Fruit fly (Drosophila melanogaster) whole organism, embryonic: ENCODE measurements around the gene Cht2.

ENCODE experiments used
- B-H2 ChIP-seq: fragments of 200-800 bp; sonication (Bioruptor generic); optimal IDR thresholded peaks from 2 replicates; lab custom pipeline; 2018; ENCODE audit warnings: missing biosample characterization, mild to moderate bottlenecking, missing genetic modification characterization
- Bgb ChIP-seq: fragments of 200-800 bp; sonication (Bioruptor generic); IDR thresholded peaks from 2 replicates; pipeline ENCODE4 v1.3.6; 2022; ENCODE audit warnings: missing biosample characterization, missing genetic modification characterization; ENCODE audit not compliant: partially characterized antibody
- CG10147 ChIP-seq: fragments of 200-800 bp; sonication (Bioruptor generic); optimal IDR thresholded peaks from 2 replicates; lab custom pipeline; 2019; ENCODE audit warnings: missing biosample characterization, mild to moderate bottlenecking, missing genetic modification characterization, moderate library complexity
- CG10267 ChIP-seq: fragments of 200-800 bp; sonication (Bioruptor generic); optimal IDR thresholded peaks from 2 replicates; lab custom pipeline; 2018; ENCODE audit warnings: missing biosample characterization, mild to moderate bottlenecking, missing genetic modification characterization, moderate library complexity
- CG11723 ChIP-seq: fragments of 200-800 bp; sonication (Bioruptor generic); optimal IDR thresholded peaks from 2 replicates; lab custom pipeline; 2017; ENCODE audit warnings: missing biosample characterization, mild to moderate bottlenecking, missing genetic modification characterization
- CG12104 ChIP-seq: fragments of 200-800 bp; sonication (Bioruptor generic); optimal IDR thresholded peaks from 3 replicates; lab custom pipeline; 2016; ENCODE audit warnings: missing biosample characterization, missing genetic modification characterization
- CG14667 ChIP-seq: fragments of 200-800 bp; sonication (Bioruptor generic); IDR thresholded peaks from 2 replicates; pipeline ENCODE4 v1.3.6; 2022; ENCODE audit warnings: missing biosample characterization, missing genetic modification characterization
- CG15696 ChIP-seq: fragments of 200-800 bp; sonication (Bioruptor generic); optimal IDR thresholded peaks from 2 replicates; lab custom pipeline; 2019; ENCODE audit warnings: missing biosample characterization, mild to moderate bottlenecking, missing genetic modification characterization, moderate library complexity
- CG16815 ChIP-seq: fragments of 200-800 bp; sonication (Bioruptor generic); optimal IDR thresholded peaks from 3 replicates; lab custom pipeline; 2017; ENCODE audit warnings: missing biosample characterization, mild to moderate bottlenecking, missing genetic modification characterization
- CG17385 ChIP-seq: fragments of 200-800 bp; sonication (Bioruptor generic); optimal IDR thresholded peaks from 3 replicates; lab custom pipeline; 2018; ENCODE audit warnings: missing biosample characterization, mild to moderate bottlenecking, missing genetic modification characterization
- CG17829 ChIP-seq: fragments of 200-800 bp; optimal IDR thresholded peaks from 2 replicates; lab custom pipeline; 2019; ENCODE audit warnings: missing biosample characterization, mild to moderate bottlenecking, missing genetic modification characterization, moderate library complexity
- CG2116 ChIP-seq: fragments of 200-800 bp; sonication (Bioruptor generic); optimal IDR thresholded peaks from 3 replicates; lab custom pipeline; 2018; ENCODE audit warnings: missing biosample characterization, mild to moderate bottlenecking, missing genetic modification characterization
- CG2120 ChIP-seq: fragments of 200-800 bp; sonication (Bioruptor generic); optimal IDR thresholded peaks from 3 replicates; lab custom pipeline; 2016; ENCODE audit warnings: missing biosample characterization, missing genetic modification characterization
- CG30431 ChIP-seq: fragments of 200-800 bp; sonication (Bioruptor generic); optimal IDR thresholded peaks from 2 replicates; lab custom pipeline; 2017; ENCODE audit warnings: missing biosample characterization, missing genetic modification characterization
- CG31388 ChIP-seq: fragments of 200-800 bp; sonication (Bioruptor generic); optimal IDR thresholded peaks from 2 replicates; lab custom pipeline; 2016; ENCODE audit warnings: missing biosample characterization, missing genetic modification characterization
- CG31441 ChIP-seq: fragments of 200-800 bp; sonication (Bioruptor generic); IDR thresholded peaks from 2 replicates; pipeline ENCODE4 v1.3.6; 2022; ENCODE audit warnings: missing biosample characterization, missing genetic modification characterization
- CG34224 ChIP-seq: fragments of 200-800 bp; sonication (Bioruptor generic); IDR thresholded peaks from 3 replicates; pipeline ENCODE4 v1.3.6; 2022; ENCODE audit warnings: missing biosample characterization, missing genetic modification characterization; ENCODE audit not compliant: partially characterized antibody
- CG4617 ChIP-seq: fragments of 200-800 bp; sonication (Bioruptor generic); optimal IDR thresholded peaks from 3 replicates; lab custom pipeline; 2016; ENCODE audit warnings: missing biosample characterization, missing genetic modification characterization, borderline replicate concordance
- CG6791 ChIP-seq: fragments of 200-800 bp; sonication (Bioruptor generic); IDR thresholded peaks from 3 replicates; pipeline ENCODE4 v1.3.6; 2022; ENCODE audit warnings: missing biosample characterization, missing genetic modification characterization; ENCODE audit not compliant: partially characterized antibody
- CG8944 ChIP-seq: fragments of 200-800 bp; sonication (Bioruptor generic); optimal IDR thresholded peaks from 3 replicates; lab custom pipeline; 2016; ENCODE audit warnings: missing biosample characterization, missing genetic modification characterization
- CG9797 ChIP-seq: fragments of 200-800 bp; sonication (Bioruptor generic); optimal IDR thresholded peaks from 3 replicates; lab custom pipeline; 2018; ENCODE audit warnings: missing biosample characterization, mild to moderate bottlenecking, missing genetic modification characterization
- CTCF ChIP-seq: fragments of 200-800 bp; sonication (Bioruptor generic); optimal IDR thresholded peaks from 2 replicates; lab custom pipeline; 2017; ENCODE audit warnings: missing biosample characterization, mild to moderate bottlenecking, missing genetic modification characterization, moderate library complexity
- CoRest ChIP-seq: fragments of 200-800 bp; sonication (Bioruptor generic); optimal IDR thresholded peaks from 3 replicates; lab custom pipeline; 2018; ENCODE audit warnings: missing biosample characterization, mild to moderate bottlenecking, missing genetic modification characterization, moderate library complexity
- Dad ChIP-seq: fragments of 200-800 bp; sonication (Bioruptor generic); optimal IDR thresholded peaks from 3 replicates; lab custom pipeline; 2016; ENCODE audit warnings: missing biosample characterization, missing genetic modification characterization
- Dll ChIP-seq: fragments of 200-800 bp; sonication (Bioruptor generic); IDR thresholded peaks from 4 replicates; pipeline ENCODE4 v1.3.6; 2022; ENCODE audit warnings: missing biosample characterization, missing genetic modification characterization; ENCODE audit not compliant: partially characterized antibody
- H2.0 ChIP-seq: fragments of 200-800 bp; sonication (Bioruptor generic); IDR thresholded peaks from 2 replicates; pipeline ENCODE4 v1.3.6; 2022; ENCODE audit warnings: missing biosample characterization, missing genetic modification characterization
- MESR4 ChIP-seq: fragments of 200-800 bp; sonication (Bioruptor generic); optimal IDR thresholded peaks from 2 replicates; lab custom pipeline; 2018; ENCODE audit warnings: missing biosample characterization, mild to moderate bottlenecking, missing genetic modification characterization, moderate library complexity
- Max ChIP-seq: fragments of 200-800 bp; sonication (Bioruptor generic); optimal IDR thresholded peaks from 2 replicates; lab custom pipeline; 2016; ENCODE audit warnings: missing biosample characterization, mild to moderate bottlenecking, missing genetic modification characterization
- Med ChIP-seq: fragments of 200-800 bp; sonication (Bioruptor generic); peaks from one replicate; lab custom pipeline; 2016; ENCODE audit warnings: missing biosample characterization, missing genetic modification characterization, mild to moderate bottlenecking, inconsistent platforms, moderate library complexity
- Pdp1 ChIP-seq, 2 experiments: fragments of 200-800 bp; sonication (Bioruptor generic); optimal IDR thresholded peaks; 3 replicates each; lab custom pipeline; 2016; ENCODE audit warnings: missing biosample characterization in 2 of 2, missing genetic modification characterization in 2 of 2, mild to moderate bottlenecking in 1 of 2, moderate library complexity in 1 of 2
- Sin3A ChIP-seq: fragments of >200 bp; optimal IDR thresholded peaks from 2 replicates; lab custom pipeline; 2018
- Sry-δ ChIP-seq: fragments of 200-800 bp; sonication (Bioruptor generic); optimal IDR thresholded peaks from 2 replicates; lab custom pipeline; 2016; ENCODE audit warnings: missing biosample characterization, missing genetic modification characterization
- bsh ChIP-seq, 2 experiments: fragments of 200-800 bp; sonication (Bioruptor generic); optimal IDR thresholded peaks; 2 replicates each; lab custom pipeline; 2017 to 2018; ENCODE audit warnings: mild to moderate bottlenecking in 2 of 2, missing biosample characterization in 2 of 2, missing genetic modification characterization in 2 of 2, moderate library complexity in 1 of 2
- croc ChIP-seq: fragments of 200-800 bp; sonication (Bioruptor generic); conservative IDR thresholded peaks from 3 replicates; pipeline ENCODE4 v1.3.6; 2022; ENCODE audit warnings: missing biosample characterization, missing genetic modification characterization
- esg ChIP-seq: fragments of 200-800 bp; sonication (Bioruptor generic); conservative IDR thresholded peaks from 2 replicates; pipeline ENCODE4 v1.3.6; 2022; ENCODE audit warnings: missing biosample characterization, missing genetic modification characterization
- fd3F ChIP-seq: fragments of 200-800 bp; sonication (Bioruptor generic); optimal IDR thresholded peaks from 2 replicates; lab custom pipeline; 2018; ENCODE audit warnings: missing biosample characterization, mild to moderate bottlenecking, missing genetic modification characterization, moderate library complexity
- gcm2 ChIP-seq: fragments of 200-800 bp; sonication (Bioruptor generic); optimal IDR thresholded peaks from 2 replicates; lab custom pipeline; 2016; ENCODE audit warnings: missing biosample characterization, missing genetic modification characterization
- gro ChIP-seq: fragments of 200-800 bp; sonication (Bioruptor generic); optimal IDR thresholded peaks from 2 replicates; lab custom pipeline; 2016; ENCODE audit warnings: missing biosample characterization, missing genetic modification characterization
- gsb ChIP-seq: fragments of 200-800 bp; sonication (Bioruptor generic); IDR thresholded peaks from 2 replicates; pipeline ENCODE4 v1.3.6; 2022; ENCODE audit warnings: missing biosample characterization, missing genetic modification characterization
- gsb-n ChIP-seq: fragments of 200-800 bp; sonication (Bioruptor generic); optimal IDR thresholded peaks from 3 replicates; lab custom pipeline; 2018; ENCODE audit warnings: missing biosample characterization, mild to moderate bottlenecking, missing genetic modification characterization
- inv ChIP-seq: fragments of 200-800 bp; sonication (Bioruptor generic); IDR thresholded peaks from 2 replicates; pipeline ENCODE4 v1.3.6; 2022; ENCODE audit warnings: missing biosample characterization, missing genetic modification characterization; ENCODE audit not compliant: partially characterized antibody
- kah ChIP-seq: fragments of 200-800 bp; sonication (Bioruptor generic); optimal IDR thresholded peaks from 2 replicates; lab custom pipeline; 2018; ENCODE audit warnings: missing biosample characterization, mild to moderate bottlenecking, missing genetic modification characterization
- lov ChIP-seq, 2 experiments: fragments of 200-800 bp in 1 of 2; fragments of >200 bp in 1 of 2; sonication (Bioruptor generic) in 1 of 2; IDR thresholded peaks in 1 of 2; optimal IDR thresholded peaks in 1 of 2; 2 replicates in 1 of 2; 3 replicates in 1 of 2; pipeline versions ENCODE4 v1.3.6 to Lab custom; 2017 to 2022; ENCODE audit warnings: missing biosample characterization in 1 of 2, missing genetic modification characterization in 1 of 2
- nmo ChIP-seq: fragments of 200-800 bp; sonication (Bioruptor generic); optimal IDR thresholded peaks from 2 replicates; lab custom pipeline; 2018; ENCODE audit warnings: missing biosample characterization, mild to moderate bottlenecking, missing genetic modification characterization, moderate library complexity
- oc ChIP-seq: fragments of 200-800 bp; sonication (Bioruptor generic); optimal IDR thresholded peaks from 2 replicates; lab custom pipeline; 2018; ENCODE audit warnings: missing biosample characterization, mild to moderate bottlenecking, missing genetic modification characterization, moderate library complexity
- pan ChIP-seq, 4 experiments: fragments of >200 bp in 3 of 4; fragments of 200-800 bp in 1 of 4; sonication (Bioruptor generic) in 1 of 4; optimal IDR thresholded peaks in 3 of 4; IDR thresholded peaks in 1 of 4; 2 replicates each; pipeline versions ENCODE4 v1.3.6 to Lab custom; 2017 to 2022; ENCODE audit warnings: missing biosample characterization in 2 of 4, missing genetic modification characterization in 2 of 4, mixed read lengths in 1 of 4
- sqz ChIP-seq: fragments of 200-800 bp; sonication (Bioruptor generic); optimal IDR thresholded peaks from 3 replicates; lab custom pipeline; 2018; ENCODE audit warnings: missing biosample characterization, mild to moderate bottlenecking, missing genetic modification characterization
- ttk ChIP-seq: fragments of 200-800 bp; sonication (Bioruptor generic); IDR thresholded peaks from 2 replicates; pipeline ENCODE4 v2.1.2; 2022; ENCODE audit warnings: missing biosample characterization, missing genetic modification characterization
- vnd ChIP-seq: fragments of 200-800 bp; sonication (Bioruptor generic); IDR thresholded peaks from 3 replicates; pipeline ENCODE4 v1.3.6; 2022; ENCODE audit warnings: missing biosample characterization, missing genetic modification characterization; ENCODE audit not compliant: partially characterized antibody

The Cht2 gene

dm6 chr3L:1802802-1803201 lies 47.1 kb upstream of the Cht2 start, which contains the start of the genes JTBR and CG42676 (continued):
- TF ChIP-seq gsb-n (no peak), Med (GFP tag; lab: Kevin White, UChicago) (peak; percentile 81), gsb (GFP tag; lab: Robert Waterston, UW) (no peak), bsh (GFP tag; optimal IDR thresholded peaks at IDR 0.05; lab: Kevin White, UChicago) (no peak), CG31388 (GFP tag; lab: Kevin White, UChicago) (no peak), ttk (no peak), fd3F (GFP tag; lab: Kevin White, UChicago) (no peak), sqz (GFP tag; lab: Kevin White, UChicago) (no peak), esg (no peak), kah (GFP tag; lab: Kevin White, UChicago) (no peak), vnd (GFP tag; lab: Robert Waterston, UW) (0 out of 3 replicates have a peak, but pooled peaks have one; percentile 28), oc (tag; lab: Kevin White, UChicago) (no peak), lov (optimal IDR thresholded peaks at IDR 0.05; lab: Kevin White, UChicago) (no peak), lov (GFP tag; IDR thresholded peaks at IDR 0.05; lab: Robert Waterston, UW) (no peak), CG6791 (GFP tag; lab: Robert Waterston, UW) (no peak), CG30431 (no peak), gcm2 (GFP tag; lab: Kevin White, UChicago) (no peak), CG2116 (GFP tag; lab: Kevin White, UChicago) (peak; percentile 34), CG31441 (no peak), CG14667 (GFP tag; lab: Robert Waterston, UW) (no peak), H2.0 (no peak), croc (GFP tag; lab: Robert Waterston, UW) (no peak), CoRest (peak; percentile 42), Dll (GFP tag; lab: Robert Waterston, UW) (peak; percentile 39; the same call in 1 of the 4 replicates), Pdp1 (GFP tag; optimal IDR thresholded peaks at IDR 0.05; lab: Kevin White, UChicago) (peak in 1 of 2 experiments; percentile 45), gro (GFP tag; lab: Kevin White, UChicago) (peak; percentile 20), CG15696 (peak; percentile 22), Sry-δ (no peak), CG9797 (GFP tag; lab: Kevin White, UChicago) (peak; percentile 87), pan (optimal IDR thresholded peaks at IDR 0.05; lab: Kevin White, UChicago) (no peak), pan (GFP tag; optimal IDR thresholded peaks at IDR 0.05 in 1 of 2, IDR thresholded peaks at IDR 0.05 in 1 of 2) (no peak), CG34224 (GFP tag; lab: Robert Waterston, UW) (peak; percentile 62; the same call in 2 of the 3 replicates), CG17385 (GFP tag; lab: Kevin White, UChicago) (no peak), CG10267 (tag; lab: Kevin White, UChicago) (peak; percentile 53), CG4617 (peak; percentile 40), B-H2 (no peak), Bgb (peak; percentile 50), CG10147 (GFP tag; lab: Kevin White, UChicago) (no peak), inv (peak; percentile 53; the same call in 1 of the 2 replicates), MESR4 (GFP tag; lab: Kevin White, UChicago) (peak; percentile 16), Sin3A (lab: Kevin White, UChicago) (peak; percentile 72), CTCF (peak; percentile 14), Dad (GFP tag; lab: Kevin White, UChicago) (no peak), nmo (GFP tag; lab: Kevin White, UChicago) (peak; percentile 54), CG8944 (GFP tag; lab: Kevin White, UChicago) (no peak), CG17829 (peak; percentile 35), CG16815 (GFP tag; lab: Kevin White, UChicago) (no peak), CG11723 (GFP tag; lab: Kevin White, UChicago) (no peak), CG2120 (GFP tag; lab: Kevin White, UChicago) (peak; percentile 41), CG12104 (peak; percentile 19), Max (GFP tag; lab: Kevin White, UChicago) (peak; percentile 33)
